Fruit fly (Drosophila melanogaster) whole organism, embryonic: ENCODE results near the gene Ucp4A.

ENCODE experiments used
- Abd-B ChIP-seq: fragments of 200-800 bp; sonication (Bioruptor generic); optimal IDR thresholded peaks from 2 replicates; lab custom pipeline; 2018; ENCODE audit warnings: missing biosample characterization, mild to moderate bottlenecking, missing genetic modification characterization, moderate library complexity
- CG10321 ChIP-seq: fragments of 200-800 bp; sonication (Bioruptor generic); IDR thresholded peaks from 2 replicates; pipeline ENCODE4 v1.3.6; 2022; ENCODE audit warnings: missing biosample characterization, missing genetic modification characterization
- CG12236 ChIP-seq: fragments of 200-800 bp; sonication (Bioruptor generic); optimal IDR thresholded peaks from 2 replicates; lab custom pipeline; 2016; ENCODE audit warnings: missing biosample characterization, missing genetic modification characterization
- CG13624 ChIP-seq: fragments of 200-800 bp; sonication (Bioruptor generic); optimal IDR thresholded peaks from 2 replicates; lab custom pipeline; 2016; ENCODE audit warnings: missing biosample characterization, missing genetic modification characterization
- CG15269 ChIP-seq: fragments of 200-800 bp; sonication (Bioruptor generic); optimal IDR thresholded peaks from 2 replicates; lab custom pipeline; 2018; ENCODE audit warnings: missing biosample characterization, mild to moderate bottlenecking, missing genetic modification characterization, moderate library complexity
- CG15479 ChIP-seq: fragments of 200-800 bp; sonication (Bioruptor generic); optimal IDR thresholded peaks from 3 replicates; lab custom pipeline; 2019; ENCODE audit warnings: missing biosample characterization, mild to moderate bottlenecking, missing genetic modification characterization, moderate library complexity
- CG15601 ChIP-seq: fragments of 200-800 bp; sonication (Bioruptor generic); optimal IDR thresholded peaks from 3 replicates; lab custom pipeline; 2019; ENCODE audit warnings: missing biosample characterization, mild to moderate bottlenecking, missing genetic modification characterization, moderate library complexity
- CG16813 ChIP-seq: fragments of 200-800 bp; sonication (Bioruptor generic); IDR thresholded peaks from 3 replicates; pipeline ENCODE4 v1.3.6; 2022; ENCODE audit warnings: missing biosample characterization, missing genetic modification characterization; ENCODE audit not compliant: partially characterized antibody
- CG1792 ChIP-seq: fragments of 200-800 bp; sonication (Bioruptor generic); optimal IDR thresholded peaks from 2 replicates; lab custom pipeline; 2016; ENCODE audit warnings: missing biosample characterization, missing genetic modification characterization
- CG31224 ChIP-seq: fragments of 200-800 bp; sonication (Bioruptor generic); IDR thresholded peaks from 2 replicates; pipeline ENCODE4 v1.3.6; 2022; ENCODE audit warnings: missing biosample characterization, missing genetic modification characterization
- CG31365 ChIP-seq: fragments of 200-800 bp; sonication (Bioruptor generic); optimal IDR thresholded peaks from 2 replicates; lab custom pipeline; 2018; ENCODE audit warnings: missing biosample characterization, mild to moderate bottlenecking, missing genetic modification characterization
- CG7839 ChIP-seq: fragments of 200-800 bp; sonication (Bioruptor generic); optimal IDR thresholded peaks from 3 replicates; lab custom pipeline; 2018; ENCODE audit warnings: missing biosample characterization, mild to moderate bottlenecking, missing genetic modification characterization, moderate library complexity
- CG8924 ChIP-seq: fragments of 200-800 bp; optimal IDR thresholded peaks from 3 replicates; lab custom pipeline; 2019; ENCODE audit warnings: missing biosample characterization, mild to moderate bottlenecking, missing genetic modification characterization, moderate library complexity
- CG9215 ChIP-seq: fragments of 200-800 bp; sonication (Bioruptor generic); IDR thresholded peaks from 2 replicates; pipeline ENCODE4 v1.3.6; 2022; ENCODE audit warnings: missing biosample characterization, missing genetic modification characterization
- CTCF ChIP-seq: fragments of 200-800 bp; sonication (Bioruptor generic); optimal IDR thresholded peaks from 2 replicates; lab custom pipeline; 2017; ENCODE audit warnings: missing biosample characterization, mild to moderate bottlenecking, missing genetic modification characterization, moderate library complexity
- Camta ChIP-seq: fragments of 200-800 bp; sonication (Bioruptor generic); optimal IDR thresholded peaks from 2 replicates; lab custom pipeline; 2016; ENCODE audit warnings: missing biosample characterization, missing genetic modification characterization
- CoRest ChIP-seq: fragments of 200-800 bp; sonication (Bioruptor generic); optimal IDR thresholded peaks from 3 replicates; lab custom pipeline; 2018; ENCODE audit warnings: missing biosample characterization, mild to moderate bottlenecking, missing genetic modification characterization, moderate library complexity
- Fer1 ChIP-seq: fragments of 200-800 bp; sonication (Bioruptor generic); optimal IDR thresholded peaks from 2 replicates; lab custom pipeline; 2017; ENCODE audit warnings: missing biosample characterization, mild to moderate bottlenecking, missing genetic modification characterization
- Fer3 ChIP-seq: fragments of 200-800 bp; sonication (Bioruptor generic); optimal IDR thresholded peaks from 2 replicates; lab custom pipeline; 2018; ENCODE audit warnings: missing biosample characterization, mild to moderate bottlenecking, missing genetic modification characterization, moderate library complexity
- HmgD ChIP-seq: fragments of 200-800 bp; sonication (Bioruptor generic); optimal IDR thresholded peaks from 3 replicates; lab custom pipeline; 2016; ENCODE audit warnings: missing biosample characterization, missing genetic modification characterization
- Hr51 ChIP-seq, 2 experiments: fragments of 200-800 bp; sonication (Bioruptor generic); optimal IDR thresholded peaks; 2 replicates in 1 of 2; 3 replicates in 1 of 2; lab custom pipeline; 2016 to 2018; ENCODE audit warnings: missing biosample characterization in 2 of 2, missing genetic modification characterization in 2 of 2, mild to moderate bottlenecking in 1 of 2, moderate library complexity in 1 of 2
- Hsf ChIP-seq: fragments of 200-800 bp; sonication (Bioruptor generic); optimal IDR thresholded peaks from 3 replicates; lab custom pipeline; 2016; ENCODE audit warnings: missing biosample characterization, missing genetic modification characterization
- Med ChIP-seq: fragments of 200-800 bp; sonication (Bioruptor generic); peaks from one replicate; lab custom pipeline; 2016; ENCODE audit warnings: missing biosample characterization, missing genetic modification characterization, mild to moderate bottlenecking, inconsistent platforms, moderate library complexity
- NK7.1 ChIP-seq: fragments of 200-800 bp; sonication (Bioruptor generic); optimal IDR thresholded peaks from 3 replicates; lab custom pipeline; 2016; ENCODE audit warnings: missing biosample characterization, missing genetic modification characterization
- Ptx1 ChIP-seq: fragments of 200-800 bp; sonication (Bioruptor generic); IDR thresholded peaks from 2 replicates; pipeline ENCODE4 v1.3.6; 2022; ENCODE audit warnings: missing biosample characterization, missing genetic modification characterization
- Spps ChIP-seq: fragments of 200-800 bp; sonication (Bioruptor generic); optimal IDR thresholded peaks from 2 replicates; lab custom pipeline; 2018; ENCODE audit warnings: missing biosample characterization, mild to moderate bottlenecking, missing genetic modification characterization
- Vsx1 ChIP-seq: fragments of 200-800 bp; sonication (Bioruptor generic); optimal IDR thresholded peaks from 2 replicates; lab custom pipeline; 2017; ENCODE audit warnings: missing biosample characterization, mild to moderate bottlenecking, missing genetic modification characterization, missing genetic modification reagents
- abd-A ChIP-seq: fragments of 200-800 bp; sonication (Bioruptor generic); optimal IDR thresholded peaks from 3 replicates; lab custom pipeline; 2019; ENCODE audit warnings: missing biosample characterization, mild to moderate bottlenecking, missing genetic modification characterization, moderate library complexity
- bab2 ChIP-seq: fragments of 200-800 bp; sonication (Bioruptor generic); optimal IDR thresholded peaks from 2 replicates; lab custom pipeline; 2016; ENCODE audit warnings: missing biosample characterization, missing genetic modification characterization
- btn ChIP-seq: fragments of 200-800 bp; sonication (Bioruptor generic); optimal IDR thresholded peaks from 2 replicates; lab custom pipeline; 2016; ENCODE audit warnings: missing biosample characterization, missing genetic modification characterization
- chif ChIP-seq, 2 experiments: fragments of 200-800 bp; sonication (Bioruptor generic); optimal IDR thresholded peaks; 3 replicates each; lab custom pipeline; 2016; ENCODE audit warnings: missing biosample characterization in 2 of 2, missing genetic modification characterization in 2 of 2
- cwo ChIP-seq: fragments of 200-800 bp; sonication (Bioruptor generic); optimal IDR thresholded peaks from 3 replicates; lab custom pipeline; 2017; ENCODE audit warnings: missing biosample characterization, missing genetic modification characterization, mild to moderate bottlenecking, moderate library complexity, missing genetic modification reagents
- ind ChIP-seq: fragments of 200-800 bp; sonication (Bioruptor generic); optimal IDR thresholded peaks from 3 replicates; lab custom pipeline; 2016; ENCODE audit warnings: missing biosample characterization, missing genetic modification characterization
- ken ChIP-seq: fragments of 200-800 bp; sonication (Bioruptor generic); IDR thresholded peaks from 3 replicates; pipeline ENCODE4 v1.3.6; 2022; ENCODE audit warnings: missing biosample characterization, missing genetic modification characterization
- pb ChIP-seq: fragments of 200-800 bp; sonication (Bioruptor generic); optimal IDR thresholded peaks from 3 replicates; lab custom pipeline; 2016; ENCODE audit warnings: missing biosample characterization, missing genetic modification characterization
- pho ChIP-seq: fragments of 200-800 bp; sonication (Bioruptor generic); optimal IDR thresholded peaks from 2 replicates; lab custom pipeline; 2016; ENCODE audit warnings: missing biosample characterization, missing genetic modification characterization
- run ChIP-seq: fragments of 200-800 bp; sonication (Bioruptor generic); optimal IDR thresholded peaks from 3 replicates; lab custom pipeline; 2018; ENCODE audit warnings: missing biosample characterization, mild to moderate bottlenecking, missing genetic modification characterization
- schlank ChIP-seq: fragments of 200-800 bp; sonication (Bioruptor generic); optimal IDR thresholded peaks from 2 replicates; lab custom pipeline; 2018; ENCODE audit warnings: missing biosample characterization, mild to moderate bottlenecking, missing genetic modification characterization
- sim ChIP-seq: fragments of 200-800 bp; sonication (Bioruptor generic); IDR thresholded peaks from 2 replicates; pipeline ENCODE4 v1.3.6; 2022; ENCODE audit warnings: missing biosample characterization, missing genetic modification characterization
- sna ChIP-seq: fragments of 200-800 bp; sonication (Bioruptor generic); IDR thresholded peaks from 2 replicates; pipeline ENCODE4 v1.3.6; 2022; ENCODE audit warnings: missing biosample characterization, missing genetic modification characterization; ENCODE audit not compliant: partially characterized antibody
- so ChIP-seq: fragments of 200-800 bp; sonication (Bioruptor generic); IDR thresholded peaks from 3 replicates; pipeline ENCODE4 v1.3.6; 2022; ENCODE audit warnings: missing biosample characterization, missing genetic modification characterization
- unc-4 ChIP-seq: fragments of 200-800 bp; sonication (Bioruptor generic); IDR thresholded peaks from 2 replicates; pipeline ENCODE4 v1.3.6; 2022; ENCODE audit warnings: missing biosample characterization, missing genetic modification characterization; ENCODE audit not compliant: partially characterized antibody

The Ucp4A gene

DNA sequence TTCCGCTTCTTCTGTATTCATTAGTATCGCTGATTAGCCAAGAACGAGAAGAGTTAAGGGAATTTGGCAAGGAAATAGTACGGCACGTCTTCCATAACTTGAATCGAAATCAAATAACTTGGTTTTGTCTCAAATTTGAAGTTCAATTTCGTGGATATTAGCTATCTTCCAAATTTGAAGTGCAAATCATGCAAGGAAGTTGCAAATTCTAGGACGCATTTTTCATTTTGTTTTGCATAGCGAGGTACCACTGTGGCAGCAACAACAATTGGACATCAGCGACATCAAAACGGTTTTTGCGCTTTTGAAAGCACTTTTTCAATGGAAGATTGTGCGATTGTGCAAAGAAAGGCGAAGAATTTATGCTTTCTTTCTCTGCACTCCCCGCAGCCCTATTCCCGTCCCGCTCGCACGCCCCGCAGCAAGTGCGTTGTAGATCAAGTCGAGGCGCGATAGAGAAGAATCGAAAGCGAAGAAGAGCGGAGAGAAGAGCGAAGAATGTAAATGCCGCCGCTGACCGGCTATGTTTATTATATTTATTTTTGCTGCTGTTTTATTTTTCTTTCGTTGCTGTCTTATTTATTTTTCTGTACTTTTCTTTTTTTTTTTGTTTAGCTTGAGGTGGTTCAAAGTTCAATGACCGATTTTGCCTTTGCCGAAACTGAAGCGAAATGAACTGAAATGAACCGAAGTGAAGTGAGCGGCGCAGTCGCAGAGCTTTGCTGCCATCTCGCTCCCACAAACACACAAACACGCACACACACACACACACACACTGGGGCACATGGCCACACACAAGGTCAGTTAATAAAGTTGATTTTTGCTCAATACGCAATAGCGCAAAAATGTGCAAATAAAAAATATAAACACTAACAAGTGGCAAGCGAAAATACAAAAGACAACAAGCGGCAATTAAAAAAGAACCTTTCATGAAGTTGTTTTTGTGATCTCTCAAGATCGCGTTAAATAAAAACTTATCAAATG lies 36.7 kb downstream of the Ucp4A start (continued):
- TF ChIP-seq CG9215 (peak; percentile 52), Spps (tag; lab: Kevin White, UChicago) (no peak), Fer1 (GFP tag; lab: Kevin White, UChicago) (peak; percentile 33), sim (GFP tag; lab: Robert Waterston, UW) (no peak), Hr51 (GFP tag; optimal IDR thresholded peaks at IDR 0.05; lab: Kevin White, UChicago) (peak; percentile 6 to 59), schlank (tag; lab: Kevin White, UChicago) (peak; percentile 68), bab2 (peak; percentile 46), CG7839 (peak; percentile 69), CG31365 (tag; lab: Kevin White, UChicago) (peak; percentile 25), CG31224 (GFP tag; lab: Robert Waterston, UW) (peak; percentile 46; the same call in 1 of the 2 replicates), CG15269 (peak; percentile 70), CoRest (tag; lab: Kevin White, UChicago) (peak; percentile 48), btn (GFP tag; lab: Kevin White, UChicago) (no peak)

DNA sequence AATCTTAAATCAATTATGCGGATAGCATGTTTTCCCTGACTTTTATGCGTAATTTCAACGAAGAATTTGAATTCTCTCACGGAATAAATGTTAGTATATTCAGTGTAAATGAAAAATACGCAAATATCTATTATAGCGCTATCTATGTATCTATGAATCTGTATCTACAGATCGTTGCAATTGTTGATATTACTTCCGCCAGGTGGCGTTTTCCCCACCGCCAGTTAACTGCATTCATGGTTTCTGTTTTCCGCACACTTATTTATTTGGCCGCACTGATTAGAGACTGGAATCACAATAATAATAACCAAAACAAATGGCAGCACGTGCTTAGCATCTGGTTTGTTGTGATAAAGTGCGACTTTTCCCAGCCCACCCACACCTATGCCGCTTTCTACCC lies 38.0 kb downstream of the Ucp4A start:
- TF ChIP-seq CG15479 (GFP tag; lab: Kevin White, UChicago) = no peak
- TF ChIP-seq CG12236 (GFP tag; lab: Kevin White, UChicago) = no peak
- no peak for TF ChIP-seq sna (GFP tag; lab: Robert Waterston, UW)
- TF ChIP-seq chif (GFP tag; optimal IDR thresholded peaks at IDR 0.05; lab: Kevin White, UChicago) = no peak
- peak; percentile 7 for TF ChIP-seq Med (GFP tag; lab: Kevin White, UChicago)
- TF ChIP-seq ken = no peak
- TF ChIP-seq CTCF (GFP tag; lab: Kevin White, UChicago) = peak; percentile 86
- no peak for TF ChIP-seq HmgD (GFP tag; lab: Kevin White, UChicago)
- TF ChIP-seq Ptx1 (GFP tag; lab: Robert Waterston, UW) = no peak
- no peak for TF ChIP-seq pb (GFP tag; lab: Kevin White, UChicago)
- TF ChIP-seq CG16813 = no peak
- no peak for TF ChIP-seq ind (GFP tag; lab: Kevin White, UChicago)
- TF ChIP-seq cwo (GFP tag; lab: Kevin White, UChicago) = peak; percentile 13
- no peak for TF ChIP-seq CG15601 (tag; lab: Kevin White, UChicago)
- TF ChIP-seq, all 482 proteins: peak for 3

dm6 chrX:17883418-17883817 lies 38.7 kb downstream of the Ucp4A start, which contains the start of gene CG12985:
Gene CG12985 (plus strand): TSS chrX:17883718.
- no peak for TF ChIP-seq Hsf (GFP tag; lab: Kevin White, UChicago)
- TF ChIP-seq Camta (GFP tag; lab: Kevin White, UChicago) = no peak
- TF ChIP-seq so (GFP tag; lab: Robert Waterston, UW) = no peak
- TF ChIP-seq pho = no peak
- no peak for TF ChIP-seq Vsx1
- TF ChIP-seq Fer3 (tag; lab: Kevin White, UChicago) = no peak
- no peak for TF ChIP-seq unc-4
- no peak for TF ChIP-seq run (tag; lab: Kevin White, UChicago)
- TF ChIP-seq CG8924 = no peak
- no peak for TF ChIP-seq Ptx1 (GFP tag; lab: Robert Waterston, UW)
- no peak for TF ChIP-seq CG1792 (GFP tag; lab: Kevin White, UChicago)
- TF ChIP-seq abd-A = no peak
- TF ChIP-seq Abd-B (GFP tag; lab: Kevin White, UChicago) = no peak
- TF ChIP-seq NK7.1 (GFP tag; lab: Kevin White, UChicago) = no peak
- TF ChIP-seq CG10321 (GFP tag; lab: Robert Waterston, UW) = no peak
- TF ChIP-seq CG13624 = no peak
